Fruit fly (Drosophila melanogaster): ENCODE results near the gene GstO1.

GstO1 gene

dm6 chr3L:8524816-8525625, at the start of gene GstO1, which contains the start of gene foi (continued):
- no peak for TF ChIP-seq Gug (GFP tag; IDR thresholded peaks at IDR 0.05)
- TF ChIP-seq Hr4 (GFP tag; optimal IDR thresholded peaks at IDR 0.05), result no peak
- no peak for TF ChIP-seq Eip93F (GFP tag; optimal IDR thresholded peaks at IDR 0.05)
- TF ChIP-seq CG10669 (GFP tag; optimal IDR thresholded peaks at IDR 0.05), result peak; percentile 14
- TF ChIP-seq acj6 (GFP tag; optimal IDR thresholded peaks at IDR 0.05), result peak; percentile 9
- 0 out of 2 replicates have a peak, but pooled peaks have one; percentile 10 for TF ChIP-seq CG15336 (GFP tag; IDR thresholded peaks at IDR 0.05)
- TF ChIP-seq CG11762 (GFP tag; optimal IDR thresholded peaks at IDR 0.05; ENCODE audit: insufficient read depth), result no peak
- peak; percentile 23 for TF ChIP-seq lz (GFP tag; optimal IDR thresholded peaks at IDR 0.05)
- no peak for TF ChIP-seq Hr38 (GFP tag; optimal IDR thresholded peaks at IDR 0.05)

- no peak for TF ChIP-seq dac (GFP tag; optimal IDR thresholded peaks at IDR 0.05)
These were observed 36.0 kb upstream of the GstO1 start for dm6 chr3L:8560637-8561036.

- TF ChIP-seq Sox102F (GFP tag; optimal IDR thresholded peaks at IDR 0.05) (no peak), topi (GFP tag; optimal IDR thresholded peaks at IDR 0.05) (no peak), CG34406 (GFP tag; optimal IDR thresholded peaks at IDR 0.05) (no peak), CG6792 (GFP tag; optimal IDR thresholded peaks at IDR 0.05) (no peak), CG15336 (GFP tag; IDR thresholded peaks at IDR 0.05) (no peak), Ets21C (GFP tag; optimal IDR thresholded peaks at IDR 0.05) (no peak), dac (GFP tag; optimal IDR thresholded peaks at IDR 0.05) (no peak), dsx (GFP tag; optimal IDR thresholded peaks at IDR 0.05; ENCODE audit: poor library complexity, severe bottlenecking) (no peak), CG6163 (GFP tag; IDR thresholded peaks at IDR 0.05) (no peak)
These were observed 35.2 kb upstream of the GstO1 start for dm6 chr3L:8559754-8560328.

- TF ChIP-seq spab (GFP tag; optimal IDR thresholded peaks at IDR 0.05) (no peak), lz (GFP tag; optimal IDR thresholded peaks at IDR 0.05) (no peak), fkh (GFP tag; optimal IDR thresholded peaks at IDR 0.05) (no peak), Eip75B (GFP tag; optimal IDR thresholded peaks at IDR 0.05) (no peak), vri (GFP tag; optimal IDR thresholded peaks at IDR 0.05) (no peak)
These were observed 32.4 kb upstream of the GstO1 start for dm6 chr3L:8557018-8557417.

- TF ChIP-seq CG31627 (GFP tag; optimal IDR thresholded peaks at IDR 0.05), result no peak
- no peak for TF ChIP-seq CG6163 (GFP tag; IDR thresholded peaks at IDR 0.05)
- no peak for TF ChIP-seq achi (GFP tag; optimal IDR thresholded peaks at IDR 0.05)
- no peak for TF ChIP-seq CG8119 (GFP tag; IDR thresholded peaks at IDR 0.05)
- TF ChIP-seq Hr39 (GFP tag; optimal IDR thresholded peaks at IDR 0.05), result no peak
- TF ChIP-seq CG11902 (GFP tag; optimal IDR thresholded peaks at IDR 0.05), result no peak
- TF ChIP-seq CG16779 (tag; optimal IDR thresholded peaks at IDR 0.05), result no peak
- no peak for TF ChIP-seq Met (GFP tag; optimal IDR thresholded peaks at IDR 0.05)
- no peak for TF ChIP-seq Smox (GFP tag; optimal IDR thresholded peaks at IDR 0.05)
- TF ChIP-seq CG4318 (GFP tag; optimal IDR thresholded peaks at IDR 0.05), result no peak
- TF ChIP-seq cyc (GFP tag; optimal IDR thresholded peaks at IDR 0.05), result no peak
These were observed 29.5 kb upstream of the GstO1 start for dm6 chr3L:8554024-8554642.

Measured in whole organism, prepupa.